Worm (Caenorhabditis elegans) whole organism, L2 larva: Measurements from ENCODE around the gene ire-1.

Experiments used
- mab-5 ChIP-seq: fragments of 150-350 bp; optimal IDR thresholded peaks from 2 replicates; lab custom pipeline; 2014; ENCODE audit warnings: missing biosample characterization, missing genetic modification characterization
- nhr-77 ChIP-seq: fragments of 150-350 bp; optimal IDR thresholded peaks from 2 replicates; lab custom pipeline; 2014; ENCODE audit warnings: missing biosample characterization, missing genetic modification characterization
- ztf-11 ChIP-seq: sonication (generic microtip); optimal IDR thresholded peaks from 2 replicates; lab custom pipeline; 2017; ENCODE audit warnings: missing biosample characterization, missing genetic modification characterization

DNA sequence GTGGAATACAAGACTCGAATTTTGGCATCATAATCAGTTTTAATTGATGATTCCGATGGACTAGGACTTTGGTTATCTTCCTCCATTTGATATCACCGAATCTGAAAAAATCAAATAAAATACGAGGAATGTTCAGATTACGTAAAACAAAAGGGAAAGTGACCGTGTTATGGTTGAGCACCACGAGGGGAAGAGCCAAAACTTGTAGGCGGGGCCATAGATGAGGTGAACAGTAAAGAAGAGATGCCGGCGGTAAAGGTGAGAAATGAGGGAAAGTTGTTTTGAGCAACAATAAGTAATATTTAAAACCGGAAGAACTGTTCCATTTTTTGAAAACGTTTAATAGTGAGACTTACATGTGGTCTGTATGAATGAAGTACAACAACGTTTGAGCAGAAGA, 25.2 kb upstream of the ire-1 start, which contains the start of gene F10B5.3:
- TF ChIP-seq mab-5 (tag; lab: Kevin White, UChicago) (no peak), ztf-11 (tag; lab: Kevin White, UChicago) (no peak), nhr-77 (tag; lab: Kevin White, UChicago) (no peak)
